Worm (Caenorhabditis elegans) whole organism, late embryonic: ENCODE results near the gene F09C6.10.
A peak's percentile ranks its signal among the peaks of the same experiment; 100 is the strongest.

Experiments
- C08G9.2 ChIP-seq: sonication (generic microtip); optimal IDR thresholded peaks from 2 replicates; lab custom pipeline; 2016; ENCODE audit warnings: mild to moderate bottlenecking, missing genetic modification characterization, moderate library complexity, missing compliant biosample characterization
- F13H6.1 ChIP-seq: sonication (generic microtip); optimal IDR thresholded peaks from 2 replicates; lab custom pipeline; 2016; ENCODE audit warnings: missing genetic modification characterization, missing compliant biosample characterization
- K02D7.2 ChIP-seq: sonication (generic microtip); optimal IDR thresholded peaks from 2 replicates; lab custom pipeline; 2017; ENCODE audit warnings: mild to moderate bottlenecking, missing genetic modification characterization, missing compliant biosample characterization
- Y22D7AL.16 ChIP-seq: sonication (generic microtip); optimal IDR thresholded peaks from 2 replicates; lab custom pipeline; 2016; ENCODE audit warnings: missing genetic modification characterization, missing compliant biosample characterization
- ceh-14 ChIP-seq: sonication (generic microtip); optimal IDR thresholded peaks from 2 replicates; lab custom pipeline; 2016; ENCODE audit warnings: missing genotype, missing genetic modification characterization, missing compliant biosample characterization
- ceh-19 ChIP-seq: fragments of 200-800 bp; sonication (Bioruptor generic); optimal IDR thresholded peaks from 2 replicates; lab custom pipeline; 2018; ENCODE audit warnings: mild to moderate bottlenecking, missing genetic modification characterization, missing compliant biosample characterization
- ceh-24 ChIP-seq: sonication (generic microtip); optimal IDR thresholded peaks from 2 replicates; lab custom pipeline; 2016; ENCODE audit warnings: mild to moderate bottlenecking, missing genetic modification characterization, missing compliant biosample characterization
- ceh-30 ChIP-seq: fragments of 150-350 bp; optimal IDR thresholded peaks from 2 replicates; lab custom pipeline; 2014; ENCODE audit warnings: missing biosample characterization, missing genetic modification characterization
- ceh-31 ChIP-seq: sonication (generic microtip); optimal IDR thresholded peaks from 2 replicates; lab custom pipeline; 2016; ENCODE audit warnings: missing genetic modification characterization, missing compliant biosample characterization
- ceh-6 ChIP-seq: fragments of 200-800 bp; sonication (Bioruptor generic); optimal IDR thresholded peaks from 2 replicates; lab custom pipeline; 2018; ENCODE audit warnings: mild to moderate bottlenecking, missing genetic modification characterization, missing compliant biosample characterization
- che-1 ChIP-seq: sonication (generic microtip); optimal IDR thresholded peaks from 2 replicates; lab custom pipeline; 2016; ENCODE audit warnings: mild to moderate bottlenecking, missing genetic modification characterization, missing compliant biosample characterization
- dmd-4 ChIP-seq: sonication (generic microtip); optimal IDR thresholded peaks from 2 replicates; lab custom pipeline; 2016; ENCODE audit warnings: borderline replicate concordance, missing genetic modification characterization, missing compliant biosample characterization
- elt-2 ChIP-seq: sonication (generic microtip); optimal IDR thresholded peaks from 2 replicates; lab custom pipeline; 2016; ENCODE audit warnings: missing genetic modification reagents, missing genetic modification characterization, missing compliant biosample characterization
- elt-4 ChIP-seq: sonication (generic microtip); optimal IDR thresholded peaks from 2 replicates; lab custom pipeline; 2016; ENCODE audit warnings: missing genetic modification characterization, missing compliant biosample characterization
- ets-4 ChIP-seq: sonication (generic microtip); optimal IDR thresholded peaks from 2 replicates; lab custom pipeline; 2016; ENCODE audit warnings: missing genetic modification characterization, missing compliant biosample characterization
- fax-1 ChIP-seq: sonication (generic microtip); optimal IDR thresholded peaks from 2 replicates; lab custom pipeline; 2016; ENCODE audit warnings: missing genotype, missing genetic modification characterization, missing compliant biosample characterization
- fkh-10 ChIP-seq: fragments of 150-350 bp; optimal IDR thresholded peaks from 2 replicates; lab custom pipeline; 2014; ENCODE audit warnings: missing biosample characterization, missing genetic modification reagents, missing genetic modification characterization
- fkh-6 ChIP-seq: sonication (generic microtip); optimal IDR thresholded peaks from 2 replicates; lab custom pipeline; 2016; ENCODE audit warnings: missing genetic modification characterization, missing compliant biosample characterization
- hlh-30 ChIP-seq: sonication (generic microtip); optimal IDR thresholded peaks from 2 replicates; lab custom pipeline; 2017; ENCODE audit warnings: antibody characterized with exemption, missing genetic modification characterization, missing compliant biosample characterization; ENCODE audit not compliant: insufficient read depth
- lim-6 ChIP-seq: sonication (generic microtip); optimal IDR thresholded peaks from 2 replicates; lab custom pipeline; 2016; ENCODE audit warnings: missing genetic modification characterization, missing compliant biosample characterization
- lin-11 ChIP-seq: fragments of 200-800 bp; sonication (Bioruptor generic); optimal IDR thresholded peaks from 2 replicates; lab custom pipeline; 2018; ENCODE audit warnings: mild to moderate bottlenecking, missing genetic modification characterization, missing compliant biosample characterization
- mec-3 ChIP-seq: sonication (generic microtip); optimal IDR thresholded peaks from 2 replicates; lab custom pipeline; 2016; ENCODE audit warnings: borderline replicate concordance, missing genetic modification characterization, missing compliant biosample characterization
- nfya-1 ChIP-seq: sonication (generic microtip); optimal IDR thresholded peaks from 2 replicates; lab custom pipeline; 2017; ENCODE audit warnings: missing genetic modification characterization, mild to moderate bottlenecking, missing compliant biosample characterization, antibody characterized with exemption, moderate library complexity
- nhr-232 ChIP-seq: sonication (generic microtip); optimal IDR thresholded peaks from 2 replicates; lab custom pipeline; 2016; ENCODE audit warnings: missing genetic modification characterization, missing compliant biosample characterization
- npax-4 ChIP-seq: sonication (generic microtip); optimal IDR thresholded peaks from 2 replicates; lab custom pipeline; 2016; ENCODE audit warnings: missing genetic modification characterization, missing compliant biosample characterization
- odd-2 ChIP-seq: sonication (generic microtip); optimal IDR thresholded peaks from 2 replicates; lab custom pipeline; 2017; ENCODE audit warnings: antibody characterized with exemption, mild to moderate bottlenecking, missing genetic modification characterization, missing compliant biosample characterization
- pag-3 ChIP-seq: sonication (generic microtip); optimal IDR thresholded peaks from 2 replicates; lab custom pipeline; 2016; ENCODE audit warnings: missing compliant biosample characterization, missing genetic modification characterization, borderline replicate concordance
- ref-2 ChIP-seq: sonication (generic microtip); optimal IDR thresholded peaks from 2 replicates; lab custom pipeline; 2016; ENCODE audit warnings: missing genetic modification characterization, missing compliant biosample characterization
- rnt-1 ChIP-seq: sonication (generic microtip); optimal IDR thresholded peaks from 2 replicates; lab custom pipeline; 2016; ENCODE audit warnings: missing genetic modification characterization, missing compliant biosample characterization
- sox-2 ChIP-seq: fragments of 200-800 bp; sonication (Bioruptor generic); IDR thresholded peaks from 2 replicates; pipeline ENCODE4 v1.3.6; 2022; ENCODE audit warnings: missing genetic modification reagents, missing genetic modification characterization, missing compliant biosample characterization
- tbx-2 ChIP-seq: sonication (generic microtip); optimal IDR thresholded peaks from 2 replicates; lab custom pipeline; 2016; ENCODE audit warnings: missing genetic modification characterization, missing compliant biosample characterization
- tbx-7 ChIP-seq: sonication (generic microtip); optimal IDR thresholded peaks from 2 replicates; lab custom pipeline; 2016; ENCODE audit warnings: missing genotype, missing genetic modification characterization, missing compliant biosample characterization
- ttx-3 ChIP-seq: sonication (generic microtip); optimal IDR thresholded peaks from 2 replicates; lab custom pipeline; 2016; ENCODE audit warnings: missing genetic modification reagents, missing genetic modification characterization, missing compliant biosample characterization
- unc-3 ChIP-seq, 2 experiments: fragments of 200-800 bp in 1 of 2; sonication (Bioruptor generic) in 1 of 2; sonication (generic microtip) in 1 of 2; conservative IDR thresholded peaks in 1 of 2; optimal IDR thresholded peaks in 1 of 2; 2 replicates each; pipeline versions ENCODE4 v1.3.6 to Lab custom; 2016 to 2022; ENCODE audit warnings: missing compliant biosample characterization in 2 of 2, missing genetic modification characterization in 2 of 2, missing genetic modification reagents in 1 of 2
- zip-5 ChIP-seq: sonication (generic microtip); optimal IDR thresholded peaks from 2 replicates; lab custom pipeline; 2016; ENCODE audit warnings: missing genetic modification characterization, missing compliant biosample characterization
- ztf-16 ChIP-seq: sonication (generic microtip); optimal IDR thresholded peaks from 2 replicates; lab custom pipeline; 2017; ENCODE audit warnings: missing genetic modification characterization, missing compliant biosample characterization

The F09C6.10 gene

ce11 chrV:16965655-16966054 lies 49.7 kb upstream of the F09C6.10 start, which contains the start of gene efl-1 (continued):
- no peak for TF ChIP-seq ttx-3 (tag; lab: Kevin White, UChicago)
- TF ChIP-seq unc-3 (GFP tag; conservative IDR thresholded peaks at IDR 0.05; lab: Robert Waterston, UW): no peak
- TF ChIP-seq unc-3 (tag; optimal IDR thresholded peaks at IDR 0.05; lab: Kevin White, UChicago): no peak
- no peak for TF ChIP-seq tbx-7 (tag; lab: Kevin White, UChicago)
- peak; percentile 61 for TF ChIP-seq elt-2
- no peak for TF ChIP-seq odd-2 (tag; lab: Kevin White, UChicago)
- TF ChIP-seq ceh-30 (tag; lab: Kevin White, UChicago): no peak
- TF ChIP-seq elt-4 (tag; lab: Kevin White, UChicago): no peak
- TF ChIP-seq C08G9.2: no peak
- TF ChIP-seq ceh-14 (tag; lab: Kevin White, UChicago): peak; percentile 77
- no peak for TF ChIP-seq ceh-6 (GFP tag; lab: Kevin White, UChicago)
- peak; percentile 17 for TF ChIP-seq ets-4 (tag; lab: Kevin White, UChicago)
- TF ChIP-seq mec-3 (tag; lab: Kevin White, UChicago): no peak
- no peak for TF ChIP-seq fkh-6 (tag; lab: Kevin White, UChicago)
- peak; percentile 58 for TF ChIP-seq ceh-31
- no peak for TF ChIP-seq dmd-4
- peak; percentile 66 for TF ChIP-seq ref-2 (tag; lab: Kevin White, UChicago)
- TF ChIP-seq Y22D7AL.16 (tag; lab: Kevin White, UChicago): no peak
- TF ChIP-seq nhr-232: no peak
- TF ChIP-seq che-1 (tag; lab: Kevin White, UChicago): no peak
- no peak for TF ChIP-seq npax-4
- peak; percentile 52 for TF ChIP-seq tbx-2 (tag; lab: Kevin White, UChicago)
- TF ChIP-seq rnt-1 (tag; lab: Kevin White, UChicago): peak; percentile 78
- TF ChIP-seq ceh-19 (GFP tag; lab: Kevin White, UChicago): peak; percentile 34
- TF ChIP-seq fax-1 (tag; lab: Kevin White, UChicago): no peak
- TF ChIP-seq K02D7.2 (tag; lab: Kevin White, UChicago): no peak
- no peak for TF ChIP-seq lin-11 (tag; lab: Kevin White, UChicago)

ce11 chrV:16958975-16959374 lies 43.0 kb upstream of the F09C6.10 start:
- TF ChIP-seq nfya-1 (tag; lab: Kevin White, UChicago) (peak; percentile 84), mec-3 (tag; lab: Kevin White, UChicago) (no peak), sox-2 (GFP tag; lab: Robert Waterston, UW) (no peak), ztf-16 (tag; lab: Kevin White, UChicago) (no peak)

ce11 chrV:16956229-16956628 lies 40.2 kb upstream of the F09C6.10 start, which contains the start of gene clec-239:
clec-239 (plus strand) TSS chrV:16956529.
- TF ChIP-seq ceh-24 (tag; lab: Kevin White, UChicago): no peak
- no peak for TF ChIP-seq K02D7.2 (tag; lab: Kevin White, UChicago)
- no peak for TF ChIP-seq pag-3 (tag; lab: Kevin White, UChicago)
- TF ChIP-seq zip-5: no peak
- TF ChIP-seq ref-2 (tag; lab: Kevin White, UChicago): no peak
- TF ChIP-seq ttx-3 (tag; lab: Kevin White, UChicago): no peak
- no peak for TF ChIP-seq ets-4 (tag; lab: Kevin White, UChicago)
- TF ChIP-seq hlh-30: no peak
- no peak for TF ChIP-seq nfya-1 (tag; lab: Kevin White, UChicago)
- TF ChIP-seq F13H6.1: no peak
- no peak for TF ChIP-seq fkh-10
- TF ChIP-seq, all 69 proteins: peak for 0

ce11 chrV:16954766-16955165 lies 38.8 kb upstream of the F09C6.10 start, which contains the start of gene srh-206:
srh-206 (minus strand) TSS chrV:16954866.
- TF ChIP-seq sox-2 (GFP tag; lab: Robert Waterston, UW) (no peak), fkh-6 (tag; lab: Kevin White, UChicago) (no peak), lim-6 (tag; lab: Kevin White, UChicago) (no peak)
- TF ChIP-seq, all 69 proteins: peak for 0
